Worm (Caenorhabditis elegans) whole organism, L4 larva: ENCODE data around the gene C25G4.2.
A peak's percentile ranks its signal among the peaks of the same experiment; 100 is the strongest.

ENCODE experiments used
- D1046.2 ChIP-seq: fragments of 200-800 bp; sonication (Bioruptor generic); IDR thresholded peaks from 2 replicates; pipeline ENCODE4 v1.3.6; 2022; ENCODE audit warnings: missing genetic modification characterization, missing compliant biosample characterization
- F10B5.3 ChIP-seq: sonication (generic microtip); optimal IDR thresholded peaks from 2 replicates; lab custom pipeline; 2016; ENCODE audit warnings: mild to moderate bottlenecking, missing genetic modification characterization, missing compliant biosample characterization
- F26F4.8 ChIP-seq: fragments of 200-800 bp; sonication (Bioruptor generic); conservative IDR thresholded peaks from 2 replicates; pipeline ENCODE4 v1.3.6; 2022; ENCODE audit warnings: missing genetic modification characterization, missing compliant biosample characterization
- F37D6.2 ChIP-seq: sonication (generic microtip); optimal IDR thresholded peaks from 2 replicates; lab custom pipeline; 2016; ENCODE audit warnings: mild to moderate bottlenecking, missing genetic modification characterization, missing compliant biosample characterization
- F44E2.7 ChIP-seq: fragments of 200-800 bp; sonication (Bioruptor generic); IDR thresholded peaks from 2 replicates; pipeline ENCODE4 v2.1.2; 2022; ENCODE audit warnings: missing genetic modification characterization, missing compliant biosample characterization
- F49E8.2 ChIP-seq: sonication (generic microtip); optimal IDR thresholded peaks from 2 replicates; lab custom pipeline; 2016; ENCODE audit warnings: missing compliant biosample characterization, mild to moderate bottlenecking, missing genetic modification characterization, borderline replicate concordance
- R02D3.7 ChIP-seq: fragments of 150-350 bp; sonication (generic microtip); optimal IDR thresholded peaks from 3 replicates; lab custom pipeline; 2014; ENCODE audit warnings: missing biosample characterization, missing genetic modification characterization
- T20F7.1 ChIP-seq: fragments of 200-800 bp; sonication (Bioruptor generic); optimal IDR thresholded peaks from 2 replicates; lab custom pipeline; 2018; ENCODE audit warnings: mild to moderate bottlenecking, missing genetic modification characterization, missing compliant biosample characterization
- Y105C5A.15 ChIP-seq: fragments of 200-800 bp; sonication (Bioruptor generic); IDR thresholded peaks from 2 replicates; pipeline ENCODE4 v1.3.6; 2022; ENCODE audit warnings: missing genetic modification characterization, missing compliant biosample characterization
- Y48G9A.11 ChIP-seq: fragments of 200-800 bp; sonication (Bioruptor generic); IDR thresholded peaks from 2 replicates; pipeline ENCODE4 v1.3.6; 2022; ENCODE audit warnings: missing genetic modification reagents, missing genetic modification characterization, missing compliant biosample characterization
- Y5F2A.4 ChIP-seq: fragments of 200-800 bp; sonication (Bioruptor generic); optimal IDR thresholded peaks from 2 replicates; lab custom pipeline; 2018; ENCODE audit warnings: mild to moderate bottlenecking, missing genetic modification characterization, missing compliant biosample characterization
- Y75B8A.6 ChIP-seq: fragments of 200-800 bp; sonication (Bioruptor generic); IDR thresholded peaks from 2 replicates; pipeline ENCODE4 v1.3.6; 2022; ENCODE audit warnings: missing genetic modification reagents, missing genetic modification characterization, missing compliant biosample characterization
- ZK337.2 ChIP-seq: fragments of 200-800 bp; sonication (Bioruptor generic); IDR thresholded peaks from 2 replicates; pipeline ENCODE4 v1.3.6; 2022; ENCODE audit warnings: missing genetic modification reagents, missing genetic modification characterization, missing compliant biosample characterization
- ZK546.5 ChIP-seq, 2 experiments: sonication (generic microtip); optimal IDR thresholded peaks; 2 replicates each; lab custom pipeline; 2017; ENCODE audit warnings: missing biosample characterization in 2 of 2, missing genetic modification characterization in 2 of 2
- aly-2 ChIP-seq: sonication (generic microtip); optimal IDR thresholded peaks from 2 replicates; lab custom pipeline; 2018; ENCODE audit warnings: missing biosample characterization, missing genetic modification characterization
- arid-1 ChIP-seq: fragments of 200-800 bp; sonication (Bioruptor generic); conservative IDR thresholded peaks from 2 replicates; pipeline ENCODE4 v1.3.6; 2022; ENCODE audit warnings: missing genetic modification reagents, missing genetic modification characterization, missing compliant biosample characterization
- attf-4 ChIP-seq: sonication (generic microtip); optimal IDR thresholded peaks from 3 replicates; lab custom pipeline; 2017; ENCODE audit warnings: missing biosample characterization, missing genetic modification characterization
- ceh-82 ChIP-seq: sonication (generic microtip); optimal IDR thresholded peaks from 2 replicates; lab custom pipeline; 2017; ENCODE audit warnings: missing biosample characterization, missing genetic modification characterization
- ces-1 ChIP-seq: fragments of 150-350 bp; sonication (generic microtip); optimal IDR thresholded peaks from 4 replicates; lab custom pipeline; 2014; ENCODE audit warnings: missing biosample characterization, missing genetic modification reagents, missing genetic modification characterization
- daf-12 ChIP-seq: fragments of 150-350 bp; optimal IDR thresholded peaks from 2 replicates; lab custom pipeline; 2014; ENCODE audit warnings: missing biosample characterization, missing genetic modification reagents, missing genetic modification characterization
- daf-16 ChIP-seq, 3 experiments: sonication (generic microtip); optimal IDR thresholded peaks; 2 replicates each; lab custom pipeline; 2016 to 2017; ENCODE audit warnings: missing genetic modification characterization in 3 of 3, missing genetic modification reagents in 3 of 3, mild to moderate bottlenecking in 2 of 3, missing compliant biosample characterization in 2 of 3, missing biosample characterization in 1 of 3, moderate library complexity in 1 of 3
- dmd-6 ChIP-seq: fragments of 200-800 bp; sonication (Bioruptor generic); IDR thresholded peaks from 2 replicates; pipeline ENCODE4 v1.3.6; 2022; ENCODE audit warnings: missing genetic modification reagents, missing genetic modification characterization, missing compliant biosample characterization
- dmd-9 ChIP-seq: fragments of 200-800 bp; sonication (Bioruptor generic); IDR thresholded peaks from 2 replicates; pipeline ENCODE4 v1.3.6; 2022; ENCODE audit warnings: missing genetic modification reagents, missing genetic modification characterization, missing compliant biosample characterization
- duxl-1 ChIP-seq: sonication (generic microtip); optimal IDR thresholded peaks from 2 replicates; lab custom pipeline; 2016; ENCODE audit warnings: mild to moderate bottlenecking, missing genetic modification characterization, moderate library complexity, missing compliant biosample characterization; ENCODE audit not compliant: poor library complexity
- dve-1 ChIP-seq: sonication (generic microtip); optimal IDR thresholded peaks from 2 replicates; lab custom pipeline; 2017; ENCODE audit warnings: antibody characterized with exemption, mild to moderate bottlenecking, missing genetic modification characterization, missing compliant biosample characterization; ENCODE audit not compliant: insufficient read depth
- gei-8 ChIP-seq: fragments of 200-800 bp; sonication (Bioruptor generic); optimal IDR thresholded peaks from 2 replicates; lab custom pipeline; 2018; ENCODE audit warnings: mild to moderate bottlenecking, missing genetic modification characterization, missing compliant biosample characterization
- hif-1 ChIP-seq, 2 experiments: sonication (generic microtip); optimal IDR thresholded peaks; 2 replicates each; lab custom pipeline; 2016 to 2017; ENCODE audit warnings: missing compliant biosample characterization in 2 of 2, missing genetic modification characterization in 2 of 2, missing genetic modification reagents in 2 of 2, missing genotype in 2 of 2, mild to moderate bottlenecking in 1 of 2
- hmg-1.1 ChIP-seq: fragments of 200-800 bp; sonication (Bioruptor generic); IDR thresholded peaks from 2 replicates; pipeline ENCODE4 v1.3.6; 2022; ENCODE audit warnings: missing genetic modification reagents, missing genetic modification characterization, missing compliant biosample characterization
- jun-1 ChIP-seq: fragments of 150-350 bp; optimal IDR thresholded peaks from 2 replicates; lab custom pipeline; 2014; ENCODE audit warnings: missing biosample characterization, missing genetic modification reagents, missing genetic modification characterization
- lim-7 ChIP-seq: fragments of 200-800 bp; sonication (Bioruptor generic); IDR thresholded peaks from 2 replicates; pipeline ENCODE4 v1.3.6; 2022; ENCODE audit warnings: missing genetic modification characterization, missing compliant biosample characterization
- lin-1 ChIP-seq: fragments of 200-800 bp; sonication (Bioruptor generic); IDR thresholded peaks from 2 replicates; pipeline ENCODE4 v1.3.6; 2022; ENCODE audit warnings: missing genetic modification reagents, missing genetic modification characterization, missing compliant biosample characterization
- lin-13 ChIP-seq: fragments of 150-350 bp; optimal IDR thresholded peaks from 2 replicates; lab custom pipeline; 2014; ENCODE audit warnings: missing biosample characterization, missing genetic modification reagents, missing genetic modification characterization
- lin-15B ChIP-seq: fragments of 150-350 bp; sonication (generic microtip); optimal IDR thresholded peaks from 3 replicates; lab custom pipeline; 2014; ENCODE audit warnings: missing biosample characterization, missing genetic modification characterization
- lin-29 ChIP-seq: fragments of 200-800 bp; sonication (Bioruptor generic); IDR thresholded peaks from 2 replicates; pipeline ENCODE4 v1.3.6; 2022; ENCODE audit warnings: missing genetic modification reagents, missing genetic modification characterization, missing compliant biosample characterization
- mep-1 ChIP-seq: fragments of 150-350 bp; sonication (generic microtip); optimal IDR thresholded peaks from 3 replicates; lab custom pipeline; 2014; ENCODE audit warnings: missing biosample characterization, missing genetic modification characterization
- mxl-3 ChIP-seq: fragments of 200-800 bp; sonication (Bioruptor generic); optimal IDR thresholded peaks from 2 replicates; lab custom pipeline; 2018; ENCODE audit warnings: mild to moderate bottlenecking, missing genetic modification characterization, missing compliant biosample characterization
- nhr-10 ChIP-seq: fragments of 150-350 bp; optimal IDR thresholded peaks from 2 replicates; lab custom pipeline; 2014; ENCODE audit warnings: missing biosample characterization, missing genetic modification characterization
- nhr-102 ChIP-seq: sonication (generic microtip); optimal IDR thresholded peaks from 2 replicates; lab custom pipeline; 2016; ENCODE audit warnings: mild to moderate bottlenecking, missing genetic modification characterization, moderate library complexity, missing compliant biosample characterization
- nhr-11 ChIP-seq: fragments of 150-350 bp; optimal IDR thresholded peaks from 2 replicates; lab custom pipeline; 2014; ENCODE audit warnings: missing biosample characterization, missing genetic modification characterization
- nhr-25 ChIP-seq: sonication (generic microtip); optimal IDR thresholded peaks from 2 replicates; lab custom pipeline; 2017; ENCODE audit warnings: missing genetic modification characterization, mild to moderate bottlenecking, missing compliant biosample characterization, antibody characterized with exemption, moderate library complexity, borderline replicate concordance; ENCODE audit not compliant: insufficient read depth
- nhr-41 ChIP-seq: fragments of 200-800 bp; sonication (Bioruptor generic); IDR thresholded peaks from 2 replicates; pipeline ENCODE4 v1.3.6; 2022; ENCODE audit warnings: missing genetic modification reagents, missing genetic modification characterization, missing compliant biosample characterization
- nhr-6 ChIP-seq: fragments of 150-350 bp; optimal IDR thresholded peaks from 2 replicates; lab custom pipeline; 2014; ENCODE audit warnings: missing biosample characterization, missing genetic modification characterization
- nhr-77 ChIP-seq: fragments of 150-350 bp; optimal IDR thresholded peaks from 2 replicates; lab custom pipeline; 2014; ENCODE audit warnings: missing biosample characterization, missing genetic modification characterization
- sdz-12 ChIP-seq: fragments of 200-800 bp; sonication (Bioruptor generic); optimal IDR thresholded peaks from 2 replicates; lab custom pipeline; 2018; ENCODE audit warnings: mild to moderate bottlenecking, missing genetic modification characterization, missing compliant biosample characterization
- snpc-4 ChIP-seq: fragments of 150-350 bp; optimal IDR thresholded peaks from 2 replicates; lab custom pipeline; 2014; ENCODE audit warnings: missing biosample characterization, missing genetic modification characterization
- spr-3 ChIP-seq: fragments of 200-800 bp; sonication (Bioruptor generic); optimal IDR thresholded peaks from 2 replicates; lab custom pipeline; 2018; ENCODE audit warnings: mild to moderate bottlenecking, missing genetic modification characterization, missing compliant biosample characterization
- tra-1 ChIP-seq: fragments of 200-800 bp; sonication (Bioruptor generic); IDR thresholded peaks from 2 replicates; pipeline ENCODE4 v1.3.6; 2022; ENCODE audit warnings: missing genetic modification reagents, missing genetic modification characterization, missing compliant biosample characterization
- vab-7 ChIP-seq: fragments of 200-800 bp; sonication (Bioruptor generic); IDR thresholded peaks from 2 replicates; pipeline ENCODE4 v1.3.6; 2022; ENCODE audit warnings: missing genetic modification reagents, missing genetic modification characterization, missing compliant biosample characterization
- zfp-2 ChIP-seq: sonication (generic microtip); optimal IDR thresholded peaks from 2 replicates; lab custom pipeline; 2016; ENCODE audit warnings: mild to moderate bottlenecking, missing genetic modification characterization, missing compliant biosample characterization
- ztf-11 ChIP-seq: fragments of 150-350 bp; optimal IDR thresholded peaks from 2 replicates; lab custom pipeline; 2014; ENCODE audit warnings: missing biosample characterization, missing genetic modification characterization

Gene C25G4.2

DNA sequence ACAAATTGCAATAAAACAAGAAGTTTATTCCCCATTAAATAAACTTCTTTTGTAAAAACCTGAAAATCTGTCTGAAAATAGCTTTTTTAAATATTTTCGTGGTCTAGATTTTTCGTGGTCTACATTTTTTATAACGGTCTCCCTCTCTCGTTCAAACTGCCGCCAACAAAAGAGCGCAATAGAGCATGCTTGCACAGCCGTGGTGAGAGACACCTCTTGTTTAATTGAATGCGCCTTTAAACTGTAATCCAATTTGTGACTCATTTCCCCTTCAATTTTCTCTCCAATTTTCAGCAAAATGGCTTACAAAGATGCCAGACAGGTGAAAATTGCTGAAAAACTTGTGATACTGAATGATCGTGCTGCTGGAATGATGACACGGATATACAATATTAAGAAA lies 39.7 kb downstream of the C25G4.2 start, which contains the start of gene gex-3 (continued):
- no peak for TF ChIP-seq nhr-41
- no peak for TF ChIP-seq T20F7.1 (GFP tag; lab: Kevin White, UChicago)
- peak; percentile 30; the same call in 1 of the 2 replicates for TF ChIP-seq dmd-6 (GFP tag; lab: Robert Waterston, UW)
- no peak for TF ChIP-seq snpc-4
- peak; percentile 87 for TF ChIP-seq lin-13 (GFP tag; lab: Kevin White, UChicago)
- TF ChIP-seq attf-4 (tag; lab: Kevin White, UChicago), result no peak
- TF ChIP-seq gei-8 (GFP tag; lab: Kevin White, UChicago), result no peak
- no peak for TF ChIP-seq tra-1 (GFP tag; lab: Robert Waterston, UW)
- no peak for TF ChIP-seq nhr-102 (tag; lab: Kevin White, UChicago)
- TF ChIP-seq ZK337.2 (GFP tag; lab: Robert Waterston, UW), result no peak
- TF ChIP-seq duxl-1 (tag; lab: Kevin White, UChicago), result no peak
- no peak for TF ChIP-seq daf-16 (GFP tag; optimal IDR thresholded peaks at IDR 0.05; lab: Kevin White, UChicago)
- TF ChIP-seq daf-16 (tag; optimal IDR thresholded peaks at IDR 0.05; lab: Kevin White, UChicago), result peak; percentile 51
- TF ChIP-seq lin-1 (GFP tag; lab: Robert Waterston, UW), result no peak
- TF ChIP-seq lin-15B (tag; lab: Kevin White, UChicago), result peak; percentile 61
- no peak for TF ChIP-seq Y48G9A.11 (GFP tag; lab: Robert Waterston, UW)
- TF ChIP-seq nhr-25 (tag; lab: Kevin White, UChicago), result peak; percentile 25
- TF ChIP-seq jun-1, result no peak
- no peak for TF ChIP-seq Y5F2A.4 (GFP tag; lab: Kevin White, UChicago)
- TF ChIP-seq Y75B8A.6 (GFP tag; lab: Robert Waterston, UW), result no peak
- TF ChIP-seq mep-1, result peak; percentile 81
- no peak for TF ChIP-seq ztf-11 (tag; lab: Kevin White, UChicago)
- TF ChIP-seq vab-7 (GFP tag; lab: Robert Waterston, UW), result peak; percentile 58
- TF ChIP-seq nhr-10 (tag; lab: Kevin White, UChicago), result no peak
- no peak for TF ChIP-seq lim-7 (GFP tag; lab: Robert Waterston, UW)
- TF ChIP-seq spr-3, result no peak
- no peak for TF ChIP-seq Y105C5A.15 (GFP tag; lab: Robert Waterston, UW)
- no peak for TF ChIP-seq F44E2.7 (GFP tag; lab: Robert Waterston, UW)
- TF ChIP-seq R02D3.7 (tag; lab: Kevin White, UChicago), result no peak
- no peak for TF ChIP-seq lin-29 (GFP tag; lab: Robert Waterston, UW)
- TF ChIP-seq mxl-3 (GFP tag; lab: Kevin White, UChicago), result peak; percentile 28
- no peak for TF ChIP-seq sdz-12 (GFP tag; lab: Kevin White, UChicago)
- peak; percentile 2 for TF ChIP-seq nhr-11 (tag; lab: Kevin White, UChicago)
- TF ChIP-seq F10B5.3 (tag; lab: Kevin White, UChicago), result no peak
- TF ChIP-seq ceh-82 (tag; lab: Kevin White, UChicago), result no peak
- no peak for TF ChIP-seq F26F4.8
- TF ChIP-seq ZK546.5 (tag; optimal IDR thresholded peaks at IDR 0.05; lab: Kevin White, UChicago), result peak in 1 of 2 experiments; percentile 55
- TF ChIP-seq D1046.2, result no peak
- TF ChIP-seq hmg-1.1 (GFP tag; lab: Robert Waterston, UW), result peak; percentile 65
- no peak for TF ChIP-seq aly-2 (tag; lab: Kevin White, UChicago)
- TF ChIP-seq nhr-77, result peak; percentile 59
- peak in 1 of 2 experiments; percentile 49 for TF ChIP-seq hif-1 (tag; optimal IDR thresholded peaks at IDR 0.05; lab: Kevin White, UChicago)
- TF ChIP-seq dve-1 (tag; lab: Kevin White, UChicago), result peak; percentile 65
- TF ChIP-seq nhr-6 (tag; lab: Kevin White, UChicago), result peak; percentile 86
- peak; percentile 31 for TF ChIP-seq F49E8.2
- TF ChIP-seq zfp-2 (tag; lab: Kevin White, UChicago), result no peak
- TF ChIP-seq dmd-9 (GFP tag; lab: Robert Waterston, UW), result no peak
- no peak for TF ChIP-seq daf-12
- no peak for TF ChIP-seq F37D6.2
- peak; percentile 92 for TF ChIP-seq ces-1 (GFP tag; lab: Kevin White, UChicago)
- TF ChIP-seq arid-1 (GFP tag; lab: Robert Waterston, UW), result no peak
